Fruit fly (Drosophila melanogaster) whole organism, adult: ENCODE results near the gene CG10887.

Experiments used
- CG14711 ChIP-seq: fragments of 200-800 bp; sonication (Bioruptor generic); optimal IDR thresholded peaks from 2 replicates; lab custom pipeline; 2018; ENCODE audit warnings: missing biosample characterization, mild to moderate bottlenecking, missing genetic modification characterization, moderate library complexity
- CG5204 ChIP-seq: fragments of 200-800 bp; sonication (Bioruptor generic); optimal IDR thresholded peaks from 2 replicates; lab custom pipeline; 2016; ENCODE audit warnings: missing biosample characterization, missing genetic modification characterization
- CG7101 ChIP-seq: fragments of 200-800 bp; sonication (Bioruptor generic); optimal IDR thresholded peaks from 2 replicates; lab custom pipeline; 2018; ENCODE audit warnings: missing biosample characterization, mild to moderate bottlenecking, missing genetic modification characterization, moderate library complexity
- Clk ChIP-seq: fragments of 200-800 bp; sonication (Bioruptor generic); optimal IDR thresholded peaks from 2 replicates; lab custom pipeline; 2017; ENCODE audit warnings: missing biosample characterization, missing genetic modification characterization
- Crg-1 ChIP-seq: fragments of 200-800 bp; sonication (Bioruptor generic); optimal IDR thresholded peaks from 2 replicates; lab custom pipeline; 2016; ENCODE audit warnings: missing biosample characterization, missing genetic modification characterization
- Hr96 ChIP-seq: fragments of 200-800 bp; sonication (Bioruptor generic); optimal IDR thresholded peaks from 2 replicates; lab custom pipeline; 2016; ENCODE audit warnings: missing biosample characterization, missing genetic modification characterization
- Mnt ChIP-seq: fragments of 200-800 bp; sonication (Bioruptor generic); optimal IDR thresholded peaks from 2 replicates; lab custom pipeline; 2016; ENCODE audit warnings: missing biosample characterization, mild to moderate bottlenecking, missing genetic modification characterization
- bab1 ChIP-seq: fragments of 200-800 bp; sonication (Bioruptor generic); optimal IDR thresholded peaks from 3 replicates; lab custom pipeline; 2019; ENCODE audit warnings: missing biosample characterization, mild to moderate bottlenecking, missing genetic modification characterization, moderate library complexity
- ovo ChIP-seq: fragments of 200-800 bp; sonication (Bioruptor generic); optimal IDR thresholded peaks from 2 replicates; lab custom pipeline; 2016; ENCODE audit warnings: missing biosample characterization, missing genetic modification characterization
- pad ChIP-seq: fragments of 200-800 bp; sonication (Bioruptor generic); optimal IDR thresholded peaks from 3 replicates; lab custom pipeline; 2017; ENCODE audit warnings: missing biosample characterization, missing genetic modification characterization, mild to moderate bottlenecking, moderate library complexity, missing genetic modification reagents
- tj ChIP-seq: fragments of 200-800 bp; sonication (Bioruptor generic); optimal IDR thresholded peaks from 3 replicates; lab custom pipeline; 2017; ENCODE audit warnings: missing biosample characterization, mild to moderate bottlenecking, missing genetic modification characterization, moderate library complexity

DNA sequence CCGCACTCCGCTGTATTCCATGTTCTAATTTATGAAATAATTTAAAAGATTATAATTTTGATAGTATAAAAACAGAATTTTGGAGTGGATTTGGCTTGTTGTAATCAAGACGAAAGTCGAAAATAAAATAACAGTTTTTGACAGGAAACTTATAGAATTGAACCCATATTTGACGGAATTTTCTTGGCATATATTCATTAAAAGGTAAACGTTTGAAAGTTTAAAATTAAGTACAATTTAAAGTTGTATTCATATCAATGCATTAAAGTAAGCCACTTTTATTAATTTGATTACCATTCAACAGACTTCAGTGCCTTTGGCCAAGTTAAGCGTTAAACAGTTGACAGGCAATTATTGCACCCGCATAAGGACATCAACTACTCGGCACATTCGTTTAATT lies 6.8 kb upstream of the CG10887 start, which contains the start of gene CG31206:
- no peak for TF ChIP-seq tj (GFP tag; lab: Kevin White, UChicago)
- no peak for TF ChIP-seq CG14711 (tag; lab: Kevin White, UChicago)
- TF ChIP-seq Mnt (GFP tag; lab: Kevin White, UChicago), result no peak
- TF ChIP-seq pad, result no peak
- no peak for TF ChIP-seq Clk
- no peak for TF ChIP-seq ovo
- TF ChIP-seq CG7101 (tag; lab: Kevin White, UChicago), result no peak
- TF ChIP-seq bab1 (GFP tag; lab: Kevin White, UChicago), result no peak
- TF ChIP-seq Crg-1 (GFP tag; lab: Kevin White, UChicago), result no peak
- no peak for TF ChIP-seq CG5204 (GFP tag; lab: Kevin White, UChicago)
- no peak for TF ChIP-seq Hr96 (GFP tag; lab: Kevin White, UChicago)
